Worm (Caenorhabditis elegans): ENCODE results near the gene B0524.3.

DNA sequence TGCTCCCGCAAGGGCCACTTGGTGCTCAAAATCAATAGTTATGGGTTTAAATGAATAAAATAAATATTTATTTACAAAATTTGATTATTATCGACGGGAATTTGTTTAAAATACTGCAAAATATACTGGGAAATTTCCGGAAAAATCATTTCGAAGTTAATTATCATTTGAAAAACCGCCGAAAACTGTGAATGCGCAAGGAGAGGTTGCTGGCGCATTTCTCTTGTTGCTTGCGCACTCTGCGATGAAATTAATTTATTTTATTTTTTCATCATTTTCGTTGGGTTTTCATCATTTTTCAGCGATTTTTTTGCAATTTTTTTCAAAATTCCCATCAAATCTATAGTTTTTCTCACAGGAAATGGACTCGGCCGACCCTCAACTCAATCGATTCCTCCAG is 27.9 kb upstream of the B0524.3 start, which contains the start of gene ddp-1:
- TF ChIP-seq dao-5 (tag; optimal IDR thresholded peaks at IDR 0.05) = no peak
- TF ChIP-seq him-1 (tag; optimal IDR thresholded peaks at IDR 0.05) = peak; percentile 80

Measured in whole organism, L4/young adult.